Worm (Caenorhabditis elegans): ENCODE results near the gene ebax-1.
A peak's percentile ranks its signal among the peaks of the same experiment; 100 is the strongest.
"Not testable (repeated sequence)": the region's sequence is repeated elsewhere in the genome, so short reads cannot be mapped to it uniquely, and the experiment has no call there.

ebax-1 gene

ce11 chrIV:10318199-10318598, 31.4 kb downstream of the ebax-1 start, which contains the start of gene R09E10.2:
Gene R09E10.2, minus strand, starts transcription at chrIV:10318299.
- no peak for TF ChIP-seq sptf-1 (tag; optimal IDR thresholded peaks at IDR 0.05)
- TF ChIP-seq hlh-1 (tag; optimal IDR thresholded peaks at IDR 0.05) = no peak
- no peak for TF ChIP-seq ztf-11 (tag; optimal IDR thresholded peaks at IDR 0.05)
- no peak for TF ChIP-seq drap-1 (GFP tag; optimal IDR thresholded peaks at IDR 0.05)
- TF ChIP-seq M03D4.4 (tag; optimal IDR thresholded peaks at IDR 0.05) = no peak
- no peak for TF ChIP-seq bed-3 (GFP tag; optimal IDR thresholded peaks at IDR 0.05)
- TF ChIP-seq sem-2 (GFP tag; optimal IDR thresholded peaks at IDR 0.05) = no peak
- no peak for TF ChIP-seq mep-1 (tag; optimal IDR thresholded peaks at IDR 0.05)
- TF ChIP-seq unc-62 (GFP tag; optimal IDR thresholded peaks at IDR 0.05) = no peak
- no peak for TF ChIP-seq elt-3 (tag; optimal IDR thresholded peaks at IDR 0.05)
- no peak for TF ChIP-seq mab-5 (tag; optimal IDR thresholded peaks at IDR 0.05)

- TF ChIP-seq ham-2, ceh-43, sem-2 (GFP tag; optimal IDR thresholded peaks at IDR 0.05): not testable (repeated sequence)
These were observed 35.9 kb downstream of the ebax-1 start, which contains the start of gene R09E10.1 for ce11 chrIV:10322650-10323049. Gene R09E10.1, minus strand, starts transcription at chrIV:10322750.

- TF ChIP-seq lin-32 (GFP tag; optimal IDR thresholded peaks at IDR 0.05) = no peak
- TF ChIP-seq ham-2 (GFP tag; optimal IDR thresholded peaks at IDR 0.05) = peak; percentile 57
These were observed 44.2 kb downstream of the ebax-1 start for ce11 chrIV:10330962-10331361.

ce11 chrIV:10331882-10332281, 45.1 kb downstream of the ebax-1 start:
- TF ChIP-seq nhr-237 (tag; optimal IDR thresholded peaks at IDR 0.05) = no peak
- TF ChIP-seq nhr-76 (tag; optimal IDR thresholded peaks at IDR 0.05) = no peak
- TF ChIP-seq unc-62 (GFP tag; optimal IDR thresholded peaks at IDR 0.05) = no peak
- no peak for TF ChIP-seq ceh-43 (GFP tag; optimal IDR thresholded peaks at IDR 0.05)
- TF ChIP-seq elt-3 (tag; optimal IDR thresholded peaks at IDR 0.05) = no peak
- no peak for TF ChIP-seq unc-120 (tag; optimal IDR thresholded peaks at IDR 0.05; ENCODE audit: poor library complexity, severe bottlenecking)
- TF ChIP-seq ces-1 (GFP tag; optimal IDR thresholded peaks at IDR 0.05) = no peak
- no peak for TF ChIP-seq elt-1 (tag; optimal IDR thresholded peaks at IDR 0.05; ENCODE audit: borderline replicate concordance, insufficient read depth)
- no peak for TF ChIP-seq lin-13 (tag; optimal IDR thresholded peaks at IDR 0.05)
- TF ChIP-seq cnd-1 (tag; optimal IDR thresholded peaks at IDR 0.05) = no peak
- TF ChIP-seq pha-4 (tag; optimal IDR thresholded peaks at IDR 0.05) = no peak

- TF ChIP-seq unc-120 (tag; optimal IDR thresholded peaks at IDR 0.05; ENCODE audit: poor library complexity, severe bottlenecking) (no peak), zip-8 (tag; optimal IDR thresholded peaks at IDR 0.05) (no peak), nhr-76 (tag; optimal IDR thresholded peaks at IDR 0.05) (no peak), flh-1 (GFP tag; optimal IDR thresholded peaks at IDR 0.05) (no peak), blmp-1 (tag; optimal IDR thresholded peaks at IDR 0.05) (no peak), cnd-1 (tag; optimal IDR thresholded peaks at IDR 0.05) (no peak)
These were observed 50.5 kb downstream of the ebax-1 start for ce11 chrIV:10337286-10337685.

ce11 chrIV:10339701-10340100, 52.9 kb downstream of the ebax-1 start:
- TF ChIP-seq ceh-43 (GFP tag; optimal IDR thresholded peaks at IDR 0.05) = no peak
- no peak for TF ChIP-seq ces-1 (GFP tag; optimal IDR thresholded peaks at IDR 0.05)
- no peak for TF ChIP-seq ham-2 (GFP tag; optimal IDR thresholded peaks at IDR 0.05)

ce11 chrIV:10341618-10342360, 55.0 kb downstream of the ebax-1 start:
- TF ChIP-seq drap-1 (GFP tag; optimal IDR thresholded peaks at IDR 0.05) (no peak), ces-1 (GFP tag; optimal IDR thresholded peaks at IDR 0.05) (peak; percentile 14)

ce11 chrIV:10342361-10342706, 55.6 kb downstream of the ebax-1 start:
- TF ChIP-seq lsy-2 (tag; optimal IDR thresholded peaks at IDR 0.05) (no peak), bed-3 (GFP tag; optimal IDR thresholded peaks at IDR 0.05) (no peak), elt-3 (tag; optimal IDR thresholded peaks at IDR 0.05) (peak; percentile 55), ceh-43 (GFP tag; optimal IDR thresholded peaks at IDR 0.05) (no peak), nhr-12 (tag; optimal IDR thresholded peaks at IDR 0.05) (no peak), nhr-237 (tag; optimal IDR thresholded peaks at IDR 0.05) (no peak), pha-4 (tag; optimal IDR thresholded peaks at IDR 0.05) (no peak), blmp-1 (tag; optimal IDR thresholded peaks at IDR 0.05) (peak; percentile 84), ces-1 (GFP tag; optimal IDR thresholded peaks at IDR 0.05) (no peak), lin-32 (GFP tag; optimal IDR thresholded peaks at IDR 0.05) (no peak), unc-120 (tag; optimal IDR thresholded peaks at IDR 0.05; ENCODE audit: poor library complexity, severe bottlenecking) (peak; percentile 55), cnd-1 (tag; optimal IDR thresholded peaks at IDR 0.05) (no peak), nhr-28 (tag; optimal IDR thresholded peaks at IDR 0.05) (no peak), ceh-39 (tag; optimal IDR thresholded peaks at IDR 0.05) (no peak), drap-1 (GFP tag; optimal IDR thresholded peaks at IDR 0.05) (no peak), ham-2 (GFP tag; optimal IDR thresholded peaks at IDR 0.05) (peak; percentile 14), hlh-1 (tag; optimal IDR thresholded peaks at IDR 0.05) (no peak), unc-62 (GFP tag; optimal IDR thresholded peaks at IDR 0.05) (peak; percentile 77), mls-2 (tag; optimal IDR thresholded peaks at IDR 0.05) (no peak), tbx-8 (GFP tag; optimal IDR thresholded peaks at IDR 0.05) (no peak), ztf-11 (tag; optimal IDR thresholded peaks at IDR 0.05) (no peak), sem-2 (GFP tag; optimal IDR thresholded peaks at IDR 0.05) (no peak), M03D4.4 (tag; optimal IDR thresholded peaks at IDR 0.05) (no peak), lin-13 (tag; optimal IDR thresholded peaks at IDR 0.05) (no peak)

Data from whole organism, mixed stage, embryonic.